Worm (Caenorhabditis elegans) whole organism, L3 larva: ENCODE results near the gene pfn-3.

ENCODE experiments used
- R02D3.7 ChIP-seq: fragments of 150-350 bp; optimal IDR thresholded peaks from 2 replicates; lab custom pipeline; 2014; ENCODE audit warnings: missing biosample characterization, missing genetic modification characterization
- ama-1 ChIP-seq: fragments of 150-350 bp; optimal IDR thresholded peaks from 2 replicates; lab custom pipeline; 2018
- hmg-11 ChIP-seq: sonication (generic microtip); optimal IDR thresholded peaks from 2 replicates; lab custom pipeline; 2016; ENCODE audit warnings: missing genetic modification characterization, missing compliant biosample characterization
- jun-1 ChIP-seq: fragments of 150-350 bp; optimal IDR thresholded peaks from 2 replicates; lab custom pipeline; 2014; ENCODE audit warnings: missing biosample characterization, missing genetic modification reagents, missing genetic modification characterization
- lin-39 ChIP-seq: fragments of 150-350 bp; optimal IDR thresholded peaks from 2 replicates; lab custom pipeline; 2018; ENCODE audit warnings: missing biosample characterization, missing genetic modification reagents, missing genetic modification characterization
- mdl-1 ChIP-seq: fragments of 150-350 bp; optimal IDR thresholded peaks from 2 replicates; lab custom pipeline; 2014; ENCODE audit warnings: missing biosample characterization, missing genetic modification characterization
- nhr-43 ChIP-seq: sonication (generic microtip); optimal IDR thresholded peaks from 2 replicates; lab custom pipeline; 2016; ENCODE audit warnings: mild to moderate bottlenecking, missing genetic modification characterization, missing compliant biosample characterization; ENCODE audit not compliant: poor library complexity, severe bottlenecking
- pha-4 ChIP-seq: fragments of 150-350 bp; optimal IDR thresholded peaks from 2 replicates; lab custom pipeline; 2014; ENCODE audit warnings: missing biosample characterization, missing genetic modification reagents, missing genetic modification characterization
- skn-1 ChIP-seq: fragments of 150-350 bp; optimal IDR thresholded peaks from 2 replicates; lab custom pipeline; 2014; ENCODE audit warnings: missing biosample characterization, missing genetic modification characterization
- snpc-4 ChIP-seq: fragments of 150-350 bp; optimal IDR thresholded peaks from 2 replicates; lab custom pipeline; 2014; ENCODE audit warnings: missing biosample characterization, missing genetic modification characterization
- zag-1 ChIP-seq: fragments of 150-350 bp; optimal IDR thresholded peaks from 2 replicates; lab custom pipeline; 2014; ENCODE audit warnings: missing biosample characterization, missing genetic modification characterization

- TF ChIP-seq lin-39 (tag; lab: Kevin White, UChicago) (no peak), hmg-11 (tag; lab: Kevin White, UChicago) (no peak), snpc-4 (tag; lab: Kevin White, UChicago) (no peak), mdl-1 (tag; lab: Kevin White, UChicago) (no peak), pha-4 (tag; lab: Kevin White, UChicago) (no peak), jun-1 (tag; lab: Kevin White, UChicago) (no peak), ama-1 (no peak), R02D3.7 (tag; lab: Kevin White, UChicago) (no peak), nhr-43 (no peak), skn-1 (no peak), zag-1 (tag; lab: Kevin White, UChicago) (no peak)
Measured at ce11 chrX:1088048-1088447, 7.6 kb upstream of the pfn-3 start, which contains the start of gene rei-2.
